Fruit fly (Drosophila melanogaster) whole organism, adult: ENCODE results near the gene ohgt.
A peak's percentile ranks its signal among the peaks of the same experiment; 100 is the strongest.

Source experiments
- CG11617 ChIP-seq: fragments of 200-800 bp; sonication (Bioruptor generic); optimal IDR thresholded peaks from 2 replicates; lab custom pipeline; 2017; ENCODE audit warnings: mild to moderate bottlenecking, missing biosample characterization, missing genetic modification reagents, missing genetic modification characterization
- CG12768 ChIP-seq: fragments of 200-800 bp; sonication (Bioruptor generic); optimal IDR thresholded peaks from 2 replicates; lab custom pipeline; 2017; ENCODE audit warnings: missing biosample characterization, missing genetic modification characterization, mild to moderate bottlenecking, moderate library complexity, missing genetic modification reagents
- CG14711 ChIP-seq: fragments of 200-800 bp; sonication (Bioruptor generic); optimal IDR thresholded peaks from 2 replicates; lab custom pipeline; 2018; ENCODE audit warnings: missing biosample characterization, mild to moderate bottlenecking, missing genetic modification characterization, moderate library complexity
- CG1620 ChIP-seq: fragments of 200-800 bp; sonication (Bioruptor generic); optimal IDR thresholded peaks from 2 replicates; lab custom pipeline; 2016; ENCODE audit warnings: missing biosample characterization, missing genetic modification characterization
- CG33017 ChIP-seq: fragments of 200-800 bp; sonication (Bioruptor generic); optimal IDR thresholded peaks from 2 replicates; lab custom pipeline; 2018; ENCODE audit warnings: missing biosample characterization, mild to moderate bottlenecking, missing genetic modification characterization, moderate library complexity
- CG5204 ChIP-seq: fragments of 200-800 bp; sonication (Bioruptor generic); optimal IDR thresholded peaks from 2 replicates; lab custom pipeline; 2016; ENCODE audit warnings: missing biosample characterization, missing genetic modification characterization
- CG7045 ChIP-seq: fragments of 200-800 bp; sonication (Bioruptor generic); optimal IDR thresholded peaks from 2 replicates; lab custom pipeline; 2017; ENCODE audit warnings: missing biosample characterization, mild to moderate bottlenecking, missing genetic modification characterization
- CG7101 ChIP-seq: fragments of 200-800 bp; sonication (Bioruptor generic); optimal IDR thresholded peaks from 2 replicates; lab custom pipeline; 2018; ENCODE audit warnings: missing biosample characterization, mild to moderate bottlenecking, missing genetic modification characterization, moderate library complexity
- Clk ChIP-seq: fragments of 200-800 bp; sonication (Bioruptor generic); optimal IDR thresholded peaks from 2 replicates; lab custom pipeline; 2017; ENCODE audit warnings: missing biosample characterization, missing genetic modification characterization
- Crg-1 ChIP-seq: fragments of 200-800 bp; sonication (Bioruptor generic); optimal IDR thresholded peaks from 2 replicates; lab custom pipeline; 2016; ENCODE audit warnings: missing biosample characterization, missing genetic modification characterization
- Hr96 ChIP-seq: fragments of 200-800 bp; sonication (Bioruptor generic); optimal IDR thresholded peaks from 2 replicates; lab custom pipeline; 2016; ENCODE audit warnings: missing biosample characterization, missing genetic modification characterization
- Mnt ChIP-seq: fragments of 200-800 bp; sonication (Bioruptor generic); optimal IDR thresholded peaks from 2 replicates; lab custom pipeline; 2016; ENCODE audit warnings: missing biosample characterization, mild to moderate bottlenecking, missing genetic modification characterization
- bab1 ChIP-seq: fragments of 200-800 bp; sonication (Bioruptor generic); optimal IDR thresholded peaks from 3 replicates; lab custom pipeline; 2019; ENCODE audit warnings: missing biosample characterization, mild to moderate bottlenecking, missing genetic modification characterization, moderate library complexity
- cic ChIP-seq: fragments of 200-800 bp; sonication (Bioruptor generic); optimal IDR thresholded peaks from 2 replicates; lab custom pipeline; 2017; ENCODE audit warnings: missing biosample characterization, mild to moderate bottlenecking, missing genetic modification characterization, moderate library complexity
- cnc ChIP-seq, 2 experiments: fragments of >200 bp; optimal IDR thresholded peaks; 2 replicates each; lab custom pipeline; 2017
- kay ChIP-seq: fragments of 200-800 bp; sonication (Bioruptor generic); peaks from one replicate; lab custom pipeline; 2016; ENCODE audit warnings: missing biosample characterization, missing genetic modification characterization, borderline replicate concordance
- ovo ChIP-seq: fragments of 200-800 bp; sonication (Bioruptor generic); optimal IDR thresholded peaks from 2 replicates; lab custom pipeline; 2016; ENCODE audit warnings: missing biosample characterization, missing genetic modification characterization
- pad ChIP-seq: fragments of 200-800 bp; sonication (Bioruptor generic); optimal IDR thresholded peaks from 3 replicates; lab custom pipeline; 2017; ENCODE audit warnings: missing biosample characterization, missing genetic modification characterization, mild to moderate bottlenecking, moderate library complexity, missing genetic modification reagents
- tj ChIP-seq: fragments of 200-800 bp; sonication (Bioruptor generic); optimal IDR thresholded peaks from 3 replicates; lab custom pipeline; 2017; ENCODE audit warnings: missing biosample characterization, mild to moderate bottlenecking, missing genetic modification characterization, moderate library complexity
- toe ChIP-seq: fragments of 200-800 bp; sonication (Bioruptor generic); optimal IDR thresholded peaks from 2 replicates; lab custom pipeline; 2016; ENCODE audit warnings: missing biosample characterization, missing genetic modification characterization

ohgt gene

dm6 chr3R:10084914-10085313 lies 35.9 kb downstream of the ohgt start:
- TF ChIP-seq CG7101 (tag; lab: Kevin White, UChicago) (peak; percentile 96), pad (peak; percentile 75), Clk (GFP tag; lab: Kevin White, UChicago) (peak; percentile 93), CG14711 (tag; lab: Kevin White, UChicago) (peak; percentile 88), ovo (GFP tag; lab: Kevin White, UChicago) (peak; percentile 81), cnc (optimal IDR thresholded peaks at IDR 0.05; lab: Kevin White, UChicago) (no peak), CG33017 (tag; lab: Kevin White, UChicago) (peak; percentile 96), Crg-1 (GFP tag; lab: Kevin White, UChicago) (peak; percentile 72), cic (peak; percentile 72), CG11617 (GFP tag; lab: Kevin White, UChicago) (peak; percentile 94), Mnt (GFP tag; lab: Kevin White, UChicago) (peak; percentile 86), tj (GFP tag; lab: Kevin White, UChicago) (peak; percentile 92), CG7045 (GFP tag; lab: Kevin White, UChicago) (peak; percentile 95), toe (GFP tag; lab: Kevin White, UChicago) (peak; percentile 87), CG1620 (GFP tag; lab: Kevin White, UChicago) (peak; percentile 71), Hr96 (peak; percentile 87), bab1 (GFP tag; lab: Kevin White, UChicago) (peak; percentile 71), kay (GFP tag; lab: Kevin White, UChicago) (no peak), CG5204 (GFP tag; lab: Kevin White, UChicago) (peak; percentile 95), CG12768 (GFP tag; lab: Kevin White, UChicago) (peak; percentile 96)

DNA sequence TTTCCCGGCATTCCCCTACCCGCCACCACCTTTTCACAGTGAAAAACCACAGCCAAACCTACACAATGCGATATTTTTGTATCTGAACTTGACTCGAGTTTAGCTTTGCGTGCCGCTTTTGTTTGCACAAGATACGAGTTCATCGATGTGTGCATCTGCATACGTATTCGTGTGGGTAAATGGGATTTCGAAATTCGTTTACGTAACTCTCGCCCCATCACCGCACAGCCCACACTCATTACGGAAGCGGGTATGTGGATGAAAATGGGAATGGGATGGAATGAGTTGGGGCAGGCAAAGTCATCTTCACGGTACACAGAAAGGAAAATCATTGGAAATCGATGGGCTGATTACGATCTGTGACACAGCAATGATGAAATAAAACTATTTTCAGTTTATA lies 37.2 kb downstream of the ohgt start:
- TF ChIP-seq toe (GFP tag; lab: Kevin White, UChicago) (peak; percentile 43), CG1620 (GFP tag; lab: Kevin White, UChicago) (no peak), cic (peak; percentile 50)

dm6 chr3R:10086683-10087082 lies 37.7 kb downstream of the ohgt start:
- TF ChIP-seq Crg-1 (GFP tag; lab: Kevin White, UChicago): no peak
- TF ChIP-seq Mnt (GFP tag; lab: Kevin White, UChicago): no peak
- TF ChIP-seq CG5204 (GFP tag; lab: Kevin White, UChicago): no peak
- TF ChIP-seq ovo (GFP tag; lab: Kevin White, UChicago): no peak
- TF ChIP-seq kay (GFP tag; lab: Kevin White, UChicago): no peak
- TF ChIP-seq toe (GFP tag; lab: Kevin White, UChicago): no peak
- no peak for TF ChIP-seq cic
- no peak for TF ChIP-seq CG7045 (GFP tag; lab: Kevin White, UChicago)
- no peak for TF ChIP-seq CG33017 (tag; lab: Kevin White, UChicago)
- no peak for TF ChIP-seq tj (GFP tag; lab: Kevin White, UChicago)
- TF ChIP-seq CG1620 (GFP tag; lab: Kevin White, UChicago): no peak

- TF ChIP-seq CG5204 (GFP tag; lab: Kevin White, UChicago): no peak
- peak; percentile 67 for TF ChIP-seq pad
- TF ChIP-seq bab1 (GFP tag; lab: Kevin White, UChicago): peak; percentile 27
- peak; percentile 80 for TF ChIP-seq CG7101 (tag; lab: Kevin White, UChicago)
- TF ChIP-seq CG1620 (GFP tag; lab: Kevin White, UChicago): peak; percentile 54
- peak; percentile 86 for TF ChIP-seq CG11617 (GFP tag; lab: Kevin White, UChicago)
- peak; percentile 84 for TF ChIP-seq cic
- no peak for TF ChIP-seq ovo (GFP tag; lab: Kevin White, UChicago)
- TF ChIP-seq Crg-1 (GFP tag; lab: Kevin White, UChicago): peak; percentile 17
- peak; percentile 67 for TF ChIP-seq CG14711 (tag; lab: Kevin White, UChicago)
- TF ChIP-seq CG12768 (GFP tag; lab: Kevin White, UChicago): peak; percentile 72
- TF ChIP-seq Hr96: peak; percentile 77
- TF ChIP-seq Clk (GFP tag; lab: Kevin White, UChicago): peak; percentile 76
- no peak for TF ChIP-seq kay (GFP tag; lab: Kevin White, UChicago)
- TF ChIP-seq tj (GFP tag; lab: Kevin White, UChicago): peak; percentile 87
- TF ChIP-seq cnc (optimal IDR thresholded peaks at IDR 0.05; lab: Kevin White, UChicago): no peak
- peak; percentile 59 for TF ChIP-seq toe (GFP tag; lab: Kevin White, UChicago)
- peak; percentile 67 for TF ChIP-seq CG33017 (tag; lab: Kevin White, UChicago)
- TF ChIP-seq CG7045 (GFP tag; lab: Kevin White, UChicago): peak; percentile 83
- TF ChIP-seq Mnt (GFP tag; lab: Kevin White, UChicago): peak; percentile 90
Measured at dm6 chr3R:10087206-10087927, 38.4 kb downstream of the ohgt start.

DNA sequence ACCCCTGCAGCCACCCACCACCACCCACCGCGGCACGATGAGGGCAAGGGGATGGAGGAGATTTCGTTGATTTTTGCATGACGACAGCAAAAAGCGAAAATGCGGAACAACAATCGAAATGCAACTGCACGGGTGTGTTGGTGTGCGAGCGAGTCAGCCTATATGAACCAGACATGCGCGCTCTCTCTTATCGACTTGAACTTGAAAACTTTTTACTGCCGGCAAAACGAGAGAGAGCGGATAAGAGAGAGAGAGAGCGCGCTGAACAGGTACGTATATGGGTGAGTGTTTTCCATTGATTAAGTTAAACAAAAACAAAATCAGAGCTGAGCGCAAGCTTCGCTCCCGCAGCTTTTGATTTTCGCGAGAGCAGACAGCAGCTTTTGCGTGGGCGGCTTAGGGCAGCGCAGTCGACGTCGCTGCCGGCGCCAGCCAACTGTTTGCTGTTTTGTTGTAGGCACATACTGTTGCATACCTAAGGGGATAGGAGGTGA lies 40.2 kb downstream of the ohgt start:
- TF ChIP-seq ovo (GFP tag; lab: Kevin White, UChicago) (no peak), CG33017 (tag; lab: Kevin White, UChicago) (peak; percentile 56), tj (GFP tag; lab: Kevin White, UChicago) (peak; percentile 99), Crg-1 (GFP tag; lab: Kevin White, UChicago) (no peak), CG14711 (tag; lab: Kevin White, UChicago) (peak; percentile 22), Mnt (GFP tag; lab: Kevin White, UChicago) (peak; percentile 78), Hr96 (no peak), cnc (optimal IDR thresholded peaks at IDR 0.05; lab: Kevin White, UChicago) (peak; percentile 33 to 59), toe (GFP tag; lab: Kevin White, UChicago) (no peak), CG12768 (GFP tag; lab: Kevin White, UChicago) (peak; percentile 83), bab1 (GFP tag; lab: Kevin White, UChicago) (no peak), CG5204 (GFP tag; lab: Kevin White, UChicago) (no peak), CG1620 (GFP tag; lab: Kevin White, UChicago) (no peak), CG7101 (tag; lab: Kevin White, UChicago) (peak; percentile 12), pad (peak; percentile 67), Clk (GFP tag; lab: Kevin White, UChicago) (peak; percentile 48), cic (peak; percentile 97)
